Fruit fly (Drosophila melanogaster): Measurements from ENCODE around the gene Syx7.

Gene Syx7

DNA sequence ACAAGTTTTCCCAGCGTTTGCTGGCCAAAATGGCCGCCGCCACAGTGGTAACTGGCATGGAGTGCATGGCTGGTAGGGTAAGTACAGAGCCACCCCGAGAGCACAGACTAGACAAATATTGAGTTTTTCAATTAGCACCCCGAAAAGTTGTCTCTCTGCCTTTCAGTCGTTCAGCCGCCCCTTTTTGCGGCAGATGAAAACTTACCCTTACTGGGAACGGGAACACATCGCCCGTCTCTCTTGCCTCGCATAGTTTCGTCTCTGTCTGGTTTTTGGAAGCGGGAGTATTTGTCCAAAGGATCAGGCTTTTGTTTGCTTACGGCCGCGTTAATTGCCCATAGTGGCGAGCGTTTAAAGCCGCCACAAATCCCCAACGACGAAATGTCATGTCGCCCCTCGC lies 13.1 kb downstream of the Syx7 start (continued):
- TF ChIP-seq Sin3A (optimal IDR thresholded peaks at IDR 0.05) = no peak
- TF ChIP-seq Ets97D (GFP tag; optimal IDR thresholded peaks at IDR 0.05) = no peak
- no peak for TF ChIP-seq Hand (GFP tag; optimal IDR thresholded peaks at IDR 0.05)
- TF ChIP-seq grau (tag; optimal IDR thresholded peaks at IDR 0.05) = peak; percentile 70
- TF ChIP-seq CG11398 (GFP tag; optimal IDR thresholded peaks at IDR 0.05) = no peak
- no peak for TF ChIP-seq CG8478 (optimal IDR thresholded peaks at IDR 0.05)
- no peak for TF ChIP-seq pzg (GFP tag; optimal IDR thresholded peaks at IDR 0.05)
- TF ChIP-seq bab2 (GFP tag; optimal IDR thresholded peaks at IDR 0.05) = no peak
- no peak for TF ChIP-seq CG12155 (GFP tag; optimal IDR thresholded peaks at IDR 0.05)
- no peak for TF ChIP-seq CG6854 (GFP tag; optimal IDR thresholded peaks at IDR 0.05)
- TF ChIP-seq Hsf (GFP tag; optimal IDR thresholded peaks at IDR 0.05) = no peak
- no peak for TF ChIP-seq CG2120 (GFP tag; optimal IDR thresholded peaks at IDR 0.05)
- TF ChIP-seq CG10321 (GFP tag; IDR thresholded peaks at IDR 0.05) = peak; percentile 76
- TF ChIP-seq Nf-YB (GFP tag; optimal IDR thresholded peaks at IDR 0.05) = peak; percentile 78
- no peak for TF ChIP-seq run (tag; optimal IDR thresholded peaks at IDR 0.05)
- no peak for TF ChIP-seq Atf3 (GFP tag; optimal IDR thresholded peaks at IDR 0.05)
- no peak for TF ChIP-seq Sry-δ (GFP tag; optimal IDR thresholded peaks at IDR 0.05)
- TF ChIP-seq Trl (optimal IDR thresholded peaks at IDR 0.05) = no peak
- no peak for TF ChIP-seq Trl (GFP tag; optimal IDR thresholded peaks at IDR 0.05)
- no peak for TF ChIP-seq Oaz (GFP tag; IDR thresholded peaks at IDR 0.05)
- TF ChIP-seq pho (GFP tag; optimal IDR thresholded peaks at IDR 0.05) = no peak
- no peak for TF ChIP-seq zen (tag; optimal IDR thresholded peaks at IDR 0.05)
- no peak for TF ChIP-seq lbe (GFP tag; optimal IDR thresholded peaks at IDR 0.05)
- no peak for TF ChIP-seq Lhr (GFP tag; optimal IDR thresholded peaks at IDR 0.05)
- TF ChIP-seq Hey (tag; optimal IDR thresholded peaks at IDR 0.05) = no peak
- no peak for TF ChIP-seq stwl (tag; optimal IDR thresholded peaks at IDR 0.05)
- peak; percentile 17 for TF ChIP-seq cg (GFP tag; optimal IDR thresholded peaks at IDR 0.05)
- no peak for TF ChIP-seq fd3F (GFP tag; optimal IDR thresholded peaks at IDR 0.05)
- no peak for TF ChIP-seq CG11504 (tag; optimal IDR thresholded peaks at IDR 0.05)
- TF ChIP-seq CG10209 (GFP tag; optimal IDR thresholded peaks at IDR 0.05) = no peak
- no peak for TF ChIP-seq zfh2 (GFP tag; optimal IDR thresholded peaks at IDR 0.05)
- no peak for TF ChIP-seq CG11085 (GFP tag; IDR thresholded peaks at IDR 0.05)
- TF ChIP-seq seq (GFP tag; IDR thresholded peaks at IDR 0.05) = peak; percentile 93
- no peak for TF ChIP-seq gro (GFP tag; optimal IDR thresholded peaks at IDR 0.05)
- no peak for TF ChIP-seq MTF-1 (GFP tag; optimal IDR thresholded peaks at IDR 0.05; ENCODE audit: borderline replicate concordance)
- no peak for TF ChIP-seq CG17568 (GFP tag; optimal IDR thresholded peaks at IDR 0.05)
- no peak for TF ChIP-seq CG3065 (GFP tag; optimal IDR thresholded peaks at IDR 0.05)
- no peak for TF ChIP-seq nerfin-2 (GFP tag; IDR thresholded peaks at IDR 0.05; ENCODE audit: partially characterized antibody)
- TF ChIP-seq CG2202 (tag; optimal IDR thresholded peaks at IDR 0.05) = no peak
- TF ChIP-seq az2 (GFP tag; optimal IDR thresholded peaks at IDR 0.05) = no peak

DNA sequence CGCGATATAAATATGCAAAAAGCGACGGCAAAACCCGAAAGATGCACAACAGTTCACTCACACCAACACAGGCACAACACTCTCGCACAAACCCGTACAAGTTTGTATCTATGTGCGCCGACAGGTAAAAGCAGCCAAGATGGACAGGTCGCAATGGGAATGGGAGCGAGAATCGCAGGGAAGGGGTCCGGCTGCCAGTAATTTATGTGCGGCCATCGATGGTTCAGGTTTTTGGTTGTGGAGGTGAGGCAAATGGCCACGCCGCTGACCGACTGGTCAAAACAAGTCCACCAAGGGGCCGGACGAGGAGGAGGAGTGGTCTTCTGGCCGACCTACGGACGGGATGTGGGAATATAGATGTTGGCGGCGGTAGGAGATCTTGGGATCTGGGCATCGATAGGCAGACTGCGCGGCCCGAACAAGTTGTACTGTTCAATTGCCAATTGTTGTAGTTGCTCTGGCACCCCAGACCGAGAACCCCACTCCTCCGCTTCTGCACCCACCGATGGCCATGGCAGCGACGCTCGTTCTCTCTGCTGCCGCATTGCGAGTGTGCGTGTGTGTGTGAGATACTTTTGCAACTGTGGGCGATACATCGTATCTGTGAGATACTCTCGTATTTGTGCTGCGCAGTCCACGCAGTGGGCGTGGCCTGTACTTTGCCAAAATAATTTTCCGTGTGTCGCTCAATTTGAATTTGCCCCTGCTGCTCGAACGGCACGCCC lies 14.7 kb downstream of the Syx7 start:
- TF ChIP-seq Doc2 (GFP tag; IDR thresholded peaks at IDR 0.05) = no peak
- no peak for TF ChIP-seq Doc3 (GFP tag; IDR thresholded peaks at IDR 0.05; ENCODE audit: partially characterized antibody)
- peak; percentile 50 for TF ChIP-seq sens (GFP tag)
- TF ChIP-seq Scr (GFP tag; IDR thresholded peaks at IDR 0.05; ENCODE audit: partially characterized antibody) = no peak
- TF ChIP-seq CG18011 (GFP tag; optimal IDR thresholded peaks at IDR 0.05) = no peak
- TF ChIP-seq CG8281 (tag; optimal IDR thresholded peaks at IDR 0.05) = no peak
- TF ChIP-seq aop (GFP tag; IDR thresholded peaks at IDR 0.05) = no peak
- no peak for TF ChIP-seq Hr78 (GFP tag; optimal IDR thresholded peaks at IDR 0.05)
- TF ChIP-seq CG31441 (GFP tag; IDR thresholded peaks at IDR 0.05) = no peak
- TF ChIP-seq Six4 (GFP tag; optimal IDR thresholded peaks at IDR 0.05) = no peak
- TF ChIP-seq CG3163 (GFP tag; optimal IDR thresholded peaks at IDR 0.05) = no peak
- no peak for TF ChIP-seq H2.0 (GFP tag; IDR thresholded peaks at IDR 0.05)
- no peak for TF ChIP-seq Hr3 (GFP tag; optimal IDR thresholded peaks at IDR 0.05)
- no peak for TF ChIP-seq CG15696 (tag; optimal IDR thresholded peaks at IDR 0.05)
